Fruit fly (Drosophila melanogaster) whole organism, embryonic: Measurements from ENCODE around the gene drl.
A peak's percentile ranks its signal among the peaks of the same experiment; 100 is the strongest.

ENCODE experiments used
- CG1024 ChIP-seq: fragments of 200-800 bp; sonication (Bioruptor generic); IDR thresholded peaks from 2 replicates; pipeline ENCODE4 v1.3.6; 2022; ENCODE audit warnings: missing biosample characterization, missing genetic modification characterization
- CG10431 ChIP-seq: fragments of 200-800 bp; sonication (Bioruptor generic); optimal IDR thresholded peaks from 3 replicates; lab custom pipeline; 2018; ENCODE audit warnings: missing biosample characterization, mild to moderate bottlenecking, missing genetic modification characterization
- CG10654 ChIP-seq: fragments of 200-800 bp; sonication (Bioruptor generic); optimal IDR thresholded peaks from 2 replicates; lab custom pipeline; 2016; ENCODE audit warnings: missing biosample characterization, missing genetic modification characterization
- CG11085 ChIP-seq: fragments of 200-800 bp; sonication (Bioruptor generic); IDR thresholded peaks from 2 replicates; pipeline ENCODE4 v1.3.6; 2022; ENCODE audit warnings: missing biosample characterization, missing genetic modification characterization
- CG11696 ChIP-seq: fragments of 200-800 bp; sonication (Bioruptor generic); IDR thresholded peaks from 2 replicates; pipeline ENCODE4 v1.3.6; 2022; ENCODE audit warnings: missing biosample characterization, missing genetic modification characterization
- CG12219 ChIP-seq: fragments of 200-800 bp; sonication (Bioruptor generic); optimal IDR thresholded peaks from 3 replicates; lab custom pipeline; 2018; ENCODE audit warnings: missing biosample characterization, mild to moderate bottlenecking, missing genetic modification characterization
- CG17186 ChIP-seq: fragments of 200-800 bp; sonication (Bioruptor generic); optimal IDR thresholded peaks from 3 replicates; lab custom pipeline; 2017; ENCODE audit warnings: missing biosample characterization, missing genetic modification reagents, missing genetic modification characterization
- CG17612 ChIP-seq: fragments of 200-800 bp; sonication (Bioruptor generic); IDR thresholded peaks from 2 replicates; pipeline ENCODE4 v1.3.6; 2022; ENCODE audit warnings: missing biosample characterization, missing genetic modification characterization
- CG18764 ChIP-seq: fragments of 200-800 bp; sonication (Bioruptor generic); optimal IDR thresholded peaks from 3 replicates; lab custom pipeline; 2016; ENCODE audit warnings: missing biosample characterization, missing genetic modification characterization
- CG34224 ChIP-seq: fragments of 200-800 bp; sonication (Bioruptor generic); IDR thresholded peaks from 3 replicates; pipeline ENCODE4 v1.3.6; 2022; ENCODE audit warnings: missing biosample characterization, missing genetic modification characterization; ENCODE audit not compliant: partially characterized antibody
- CG3726 ChIP-seq: fragments of 200-800 bp; sonication (Bioruptor generic); IDR thresholded peaks from 3 replicates; pipeline ENCODE4, ENCODE4 v1.3.6; 2022; ENCODE audit warnings: missing biosample characterization, missing genetic modification characterization
- CG43689 ChIP-seq: fragments of 200-800 bp; sonication (Bioruptor generic); IDR thresholded peaks from 2 replicates; pipeline ENCODE4 v1.3.6; 2022; ENCODE audit warnings: missing biosample characterization, missing genetic modification characterization
- CG5953 ChIP-seq: fragments of 200-800 bp; sonication (Bioruptor generic); IDR thresholded peaks from 2 replicates; pipeline ENCODE4 v1.3.6; 2022; ENCODE audit warnings: missing biosample characterization, missing genetic modification characterization
- CG7357 ChIP-seq: fragments of 200-800 bp; sonication (Bioruptor generic); IDR thresholded peaks from 3 replicates; pipeline ENCODE4 v1.3.6; 2022; ENCODE audit warnings: missing biosample characterization, missing genetic modification characterization
- D19B ChIP-seq: fragments of 200-800 bp; sonication (Bioruptor generic); optimal IDR thresholded peaks from 2 replicates; lab custom pipeline; 2017; ENCODE audit warnings: missing biosample characterization, mild to moderate bottlenecking, missing genetic modification characterization
- Dek ChIP-seq: fragments of 200-800 bp; sonication (Bioruptor generic); optimal IDR thresholded peaks from 3 replicates; lab custom pipeline; 2019; ENCODE audit warnings: missing biosample characterization, mild to moderate bottlenecking, missing genetic modification characterization, moderate library complexity
- Dfd ChIP-seq, 2 experiments: fragments of >200 bp; optimal IDR thresholded peaks; 2 replicates each; lab custom pipeline; 2017; ENCODE audit warnings: missing biosample characterization in 2 of 2, missing genetic modification characterization in 2 of 2
- Dip2 ChIP-seq: fragments of 200-800 bp; sonication (Bioruptor generic); IDR thresholded peaks from 2 replicates; pipeline ENCODE4 v1.3.6; 2022; ENCODE audit warnings: missing biosample characterization, missing genetic modification characterization
- Doc3 ChIP-seq: fragments of 200-800 bp; sonication (Bioruptor generic); IDR thresholded peaks from 3 replicates; pipeline ENCODE4 v1.3.6; 2022; ENCODE audit warnings: missing biosample characterization, missing genetic modification characterization; ENCODE audit not compliant: partially characterized antibody
- Dref ChIP-seq: fragments of 200-800 bp; sonication (Bioruptor generic); IDR thresholded peaks from 2 replicates; pipeline ENCODE4 v1.3.6; 2022; ENCODE audit warnings: missing biosample characterization, missing genetic modification characterization
- Elba2 ChIP-seq: fragments of 200-800 bp; sonication (Bioruptor generic); optimal IDR thresholded peaks from 3 replicates; lab custom pipeline; 2016; ENCODE audit warnings: missing biosample characterization, missing genetic modification characterization
- HLH54F ChIP-seq: fragments of 200-800 bp; sonication (Bioruptor generic); optimal IDR thresholded peaks from 3 replicates; lab custom pipeline; 2016; ENCODE audit warnings: missing biosample characterization, missing genetic modification characterization
- Hmx ChIP-seq: fragments of 200-800 bp; sonication (Bioruptor generic); optimal IDR thresholded peaks from 2 replicates; lab custom pipeline; 2016; ENCODE audit warnings: missing biosample characterization, missing genetic modification characterization
- MTF-1 ChIP-seq: fragments of 200-800 bp; sonication (Bioruptor generic); optimal IDR thresholded peaks from 2 replicates; lab custom pipeline; 2018; ENCODE audit warnings: missing biosample characterization, mild to moderate bottlenecking, missing genetic modification characterization, borderline replicate concordance
- Myb ChIP-seq: fragments of 200-800 bp; sonication (Bioruptor generic); optimal IDR thresholded peaks from 2 replicates; lab custom pipeline; 2016; ENCODE audit warnings: missing biosample characterization, missing genetic modification characterization
- Nf-YA ChIP-seq: fragments of 200-800 bp; sonication (Bioruptor generic); IDR thresholded peaks from 2 replicates; pipeline ENCODE4 v1.3.6; 2022; ENCODE audit warnings: missing biosample characterization, missing genetic modification characterization
- Nf-YC ChIP-seq: fragments of 200-800 bp; optimal IDR thresholded peaks from 3 replicates; lab custom pipeline; 2019; ENCODE audit warnings: missing biosample characterization, mild to moderate bottlenecking, missing genetic modification characterization, moderate library complexity
- Opbp ChIP-seq: fragments of 200-800 bp; sonication (Bioruptor generic); IDR thresholded peaks from 3 replicates; pipeline ENCODE4 v1.3.6; 2022; ENCODE audit warnings: missing biosample characterization, missing genetic modification characterization; ENCODE audit not compliant: partially characterized antibody
- Six4 ChIP-seq: fragments of 200-800 bp; sonication (Bioruptor generic); optimal IDR thresholded peaks from 2 replicates; lab custom pipeline; 2016; ENCODE audit warnings: missing biosample characterization, missing genetic modification characterization
- Sry-δ ChIP-seq: fragments of 200-800 bp; sonication (Bioruptor generic); optimal IDR thresholded peaks from 2 replicates; lab custom pipeline; 2016; ENCODE audit warnings: missing biosample characterization, missing genetic modification characterization
- ato ChIP-seq: fragments of 200-800 bp; sonication (Bioruptor generic); IDR thresholded peaks from 2 replicates; pipeline ENCODE4 v1.3.6; 2022; ENCODE audit warnings: missing biosample characterization, missing genetic modification characterization; ENCODE audit not compliant: partially characterized antibody
- dm ChIP-seq: fragments of 200-800 bp; sonication (Bioruptor generic); optimal IDR thresholded peaks from 3 replicates; lab custom pipeline; 2016; ENCODE audit warnings: missing biosample characterization, missing genetic modification characterization
- dmrt11E ChIP-seq: fragments of 200-800 bp; sonication (Bioruptor generic); optimal IDR thresholded peaks from 3 replicates; lab custom pipeline; 2018; ENCODE audit warnings: missing biosample characterization, mild to moderate bottlenecking, missing genetic modification characterization, moderate library complexity
- ems ChIP-seq: fragments of 200-800 bp; sonication (Bioruptor generic); optimal IDR thresholded peaks from 3 replicates; lab custom pipeline; 2016; ENCODE audit warnings: missing biosample characterization, missing genetic modification characterization
- fru ChIP-seq: fragments of >200 bp; optimal IDR thresholded peaks from 2 replicates; lab custom pipeline; 2017
- her ChIP-seq: fragments of 200-800 bp; sonication (Bioruptor generic); optimal IDR thresholded peaks from 2 replicates; lab custom pipeline; 2016; ENCODE audit warnings: missing biosample characterization, missing genetic modification characterization
- hkb ChIP-seq, 2 experiments: fragments of 200-800 bp in 1 of 2; fragments of >200 bp in 1 of 2; sonication (Bioruptor generic) in 1 of 2; IDR thresholded peaks in 1 of 2; optimal IDR thresholded peaks in 1 of 2; 2 replicates each; pipeline versions ENCODE4 v1.3.6 to Lab custom; 2017 to 2022; ENCODE audit warnings: missing biosample characterization in 1 of 2, missing genetic modification characterization in 1 of 2
- hth ChIP-seq: fragments of >200 bp; optimal IDR thresholded peaks from 2 replicates; lab custom pipeline; 2017; ENCODE audit warnings: inconsistent platforms
- lab ChIP-seq: fragments of 200-800 bp; sonication (Bioruptor generic); optimal IDR thresholded peaks from 3 replicates; lab custom pipeline; 2017; ENCODE audit warnings: missing biosample characterization, missing genetic modification characterization, mild to moderate bottlenecking, moderate library complexity, missing genetic modification reagents
- mam ChIP-seq: fragments of 200-800 bp; sonication (Bioruptor generic); optimal IDR thresholded peaks from 3 replicates; lab custom pipeline; 2016; ENCODE audit warnings: missing biosample characterization, missing genetic modification characterization
- pan ChIP-seq, 4 experiments: fragments of >200 bp in 3 of 4; fragments of 200-800 bp in 1 of 4; sonication (Bioruptor generic) in 1 of 4; optimal IDR thresholded peaks in 3 of 4; IDR thresholded peaks in 1 of 4; 2 replicates each; pipeline versions ENCODE4 v1.3.6 to Lab custom; 2017 to 2022; ENCODE audit warnings: missing biosample characterization in 2 of 4, missing genetic modification characterization in 2 of 4, mixed read lengths in 1 of 4
- slou ChIP-seq: fragments of 200-800 bp; sonication (Bioruptor generic); optimal IDR thresholded peaks from 3 replicates; lab custom pipeline; 2016; ENCODE audit warnings: missing biosample characterization, missing genetic modification characterization
- tap ChIP-seq: fragments of 200-800 bp; optimal IDR thresholded peaks from 3 replicates; lab custom pipeline; 2019; ENCODE audit warnings: missing biosample characterization, mild to moderate bottlenecking, missing genetic modification characterization, moderate library complexity
- tgo ChIP-seq: fragments of 200-800 bp; sonication (Bioruptor generic); IDR thresholded peaks from 3 replicates; pipeline ENCODE4 v1.3.6; 2022; ENCODE audit warnings: missing biosample characterization, missing genetic modification characterization
- tin ChIP-seq: fragments of 200-800 bp; sonication (Bioruptor generic); optimal IDR thresholded peaks from 3 replicates; lab custom pipeline; 2016; ENCODE audit warnings: missing biosample characterization, missing genetic modification characterization
- tio ChIP-seq: fragments of 200-800 bp; sonication (Bioruptor generic); optimal IDR thresholded peaks from 2 replicates; lab custom pipeline; 2017; ENCODE audit warnings: missing biosample characterization, missing genetic modification characterization, inconsistent platforms
- trh ChIP-seq: fragments of 200-800 bp; sonication (Bioruptor generic); optimal IDR thresholded peaks from 2 replicates; lab custom pipeline; 2016; ENCODE audit warnings: missing biosample characterization, missing genetic modification characterization
- tup ChIP-seq: fragments of 200-800 bp; sonication (Bioruptor generic); optimal IDR thresholded peaks from 2 replicates; lab custom pipeline; 2016; ENCODE audit warnings: missing biosample characterization, mild to moderate bottlenecking, missing genetic modification characterization, moderate library complexity
- wdn ChIP-seq: fragments of 200-800 bp; sonication (Bioruptor generic); IDR thresholded peaks from 2 replicates; pipeline ENCODE4 v1.3.6; 2022; ENCODE audit warnings: missing biosample characterization, missing genetic modification characterization

The drl gene

DNA sequence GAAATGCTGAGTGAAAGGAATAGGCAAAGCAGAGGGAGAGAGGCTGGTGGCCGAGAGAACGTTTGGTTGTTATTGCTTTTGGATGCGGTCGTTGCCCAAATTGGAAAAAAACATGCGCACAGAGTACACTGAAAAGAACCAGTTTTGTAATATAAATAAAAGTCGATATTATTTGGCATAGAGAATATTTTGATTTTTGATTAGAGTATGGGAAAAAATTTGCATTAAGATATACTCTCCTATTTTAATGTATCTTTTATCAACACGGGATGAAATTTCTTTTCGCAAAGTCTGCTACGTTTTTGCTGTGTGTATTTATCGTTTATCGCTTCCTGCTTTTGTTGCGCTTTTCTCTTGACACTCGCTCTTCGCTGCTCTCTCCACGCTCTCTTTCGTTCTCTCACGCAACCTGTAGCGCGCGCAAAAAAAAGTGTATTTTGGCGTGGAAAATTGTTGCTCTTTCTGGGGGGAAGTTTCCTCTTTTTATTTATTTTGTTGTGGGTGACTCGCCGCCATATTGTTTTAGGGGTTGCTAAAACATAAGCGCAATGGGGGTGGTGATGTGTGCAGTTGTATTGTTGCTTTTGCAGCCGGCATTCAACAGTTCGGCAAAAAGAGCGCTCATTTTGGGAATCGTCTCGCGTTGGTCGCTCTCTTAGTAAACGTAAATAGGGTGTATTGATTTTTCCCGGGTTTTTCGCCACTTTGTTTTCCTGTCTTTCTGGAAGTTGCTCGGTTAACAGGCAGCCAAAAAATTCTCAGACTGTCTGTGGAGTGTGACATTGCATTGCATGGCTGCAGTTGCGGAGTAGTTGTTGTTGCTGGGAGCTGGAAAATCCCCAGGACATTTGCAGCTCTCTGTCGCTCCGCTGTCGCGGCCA, 25.0 kb upstream of the drl start (continued):
- peak; percentile 97 for TF ChIP-seq slou
- TF ChIP-seq Dip2 (GFP tag; lab: Robert Waterston, UW) = peak; percentile 67
- TF ChIP-seq mam (GFP tag; lab: Kevin White, UChicago) = peak; percentile 97
- TF ChIP-seq MTF-1 (GFP tag; lab: Kevin White, UChicago) = peak; percentile 95
- TF ChIP-seq Six4 (GFP tag; lab: Kevin White, UChicago) = peak; percentile 97
- TF ChIP-seq CG7357 (GFP tag; lab: Robert Waterston, UW) = peak; percentile 93
- peak; percentile 99 for TF ChIP-seq lab (GFP tag; lab: Kevin White, UChicago)
- no peak for TF ChIP-seq hkb (optimal IDR thresholded peaks at IDR 0.05; lab: Kevin White, UChicago)
- TF ChIP-seq hkb (GFP tag; IDR thresholded peaks at IDR 0.05; lab: Robert Waterston, UW) = peak; percentile 98
- peak; percentile 86 for TF ChIP-seq Nf-YC (tag; lab: Kevin White, UChicago)
- peak; percentile 89 for TF ChIP-seq dmrt11E (tag; lab: Kevin White, UChicago)
- TF ChIP-seq CG43689 (GFP tag; lab: Robert Waterston, UW) = peak; percentile 92
- TF ChIP-seq wdn (GFP tag; lab: Robert Waterston, UW) = peak; percentile 94
- TF ChIP-seq dm (GFP tag; lab: Kevin White, UChicago) = peak; percentile 87
- peak; percentile 88 for TF ChIP-seq D19B (GFP tag; lab: Kevin White, UChicago)
- peak; percentile 94 for TF ChIP-seq Dek (tag; lab: Kevin White, UChicago)
- TF ChIP-seq Opbp (GFP tag; lab: Robert Waterston, UW) = no peak
- no peak for TF ChIP-seq fru (lab: Kevin White, UChicago)
- peak; percentile 96 for TF ChIP-seq CG3726
- peak; percentile 94 for TF ChIP-seq CG11696 (GFP tag; lab: Robert Waterston, UW)
- TF ChIP-seq CG34224 (GFP tag; lab: Robert Waterston, UW) = no peak
- TF ChIP-seq CG1024 (GFP tag; lab: Robert Waterston, UW) = peak; percentile 92
- peak; percentile 97 for TF ChIP-seq CG10654 (GFP tag; lab: Kevin White, UChicago)
- peak; percentile 54 for TF ChIP-seq Elba2 (GFP tag; lab: Kevin White, UChicago)
- TF ChIP-seq pan (optimal IDR thresholded peaks at IDR 0.05; lab: Kevin White, UChicago) = no peak
- TF ChIP-seq pan (GFP tag; optimal IDR thresholded peaks at IDR 0.05 in 1 of 2, IDR thresholded peaks at IDR 0.05 in 1 of 2) = peak in 1 of 2 experiments; percentile 99
- peak; percentile 82 for TF ChIP-seq Hmx (GFP tag; lab: Kevin White, UChicago)
- peak; percentile 90 for TF ChIP-seq CG10431 (GFP tag; lab: Kevin White, UChicago)
- TF ChIP-seq tin (GFP tag; lab: Kevin White, UChicago) = peak; percentile 97
- TF ChIP-seq hth (lab: Kevin White, UChicago) = no peak
- peak; percentile 93 for TF ChIP-seq CG11085 (GFP tag; lab: Robert Waterston, UW)
- peak; percentile 97 for TF ChIP-seq tgo (GFP tag; lab: Robert Waterston, UW)
- no peak for TF ChIP-seq ato (GFP tag; lab: Robert Waterston, UW)
- TF ChIP-seq ems (GFP tag; lab: Kevin White, UChicago) = peak; percentile 95
- peak; percentile 89 for TF ChIP-seq CG17186 (GFP tag; lab: Kevin White, UChicago)
- TF ChIP-seq tap = peak; percentile 97
- TF ChIP-seq CG17612 (GFP tag; lab: Robert Waterston, UW) = peak; percentile 93
- peak; percentile 90 for TF ChIP-seq trh (GFP tag; lab: Kevin White, UChicago)
- TF ChIP-seq tio (GFP tag; lab: Kevin White, UChicago) = peak; percentile 94
- peak; percentile 82 for TF ChIP-seq Myb (GFP tag; lab: Kevin White, UChicago)
- peak; percentile 92 for TF ChIP-seq CG5953 (GFP tag; lab: Robert Waterston, UW)
- TF ChIP-seq her = peak; percentile 91
- TF ChIP-seq tup (GFP tag; lab: Kevin White, UChicago) = peak; percentile 84
- TF ChIP-seq CG12219 (GFP tag; lab: Kevin White, UChicago) = peak; percentile 96
- TF ChIP-seq Dref (GFP tag; lab: Robert Waterston, UW) = no peak; the same call in 1 of the 2 replicates
- peak; percentile 94 for TF ChIP-seq Nf-YA (GFP tag; lab: Robert Waterston, UW)
- TF ChIP-seq Dfd (GFP tag; optimal IDR thresholded peaks at IDR 0.05; lab: Kevin White, UChicago) = no peak
- TF ChIP-seq CG18764 = peak; percentile 96
- TF ChIP-seq Sry-δ = peak; percentile 68
- TF ChIP-seq HLH54F = peak; percentile 82
- TF ChIP-seq Doc3 (GFP tag; lab: Robert Waterston, UW) = no peak
